Worm (Caenorhabditis elegans): ENCODE data around the gene rsu-1.

Gene rsu-1

DNA sequence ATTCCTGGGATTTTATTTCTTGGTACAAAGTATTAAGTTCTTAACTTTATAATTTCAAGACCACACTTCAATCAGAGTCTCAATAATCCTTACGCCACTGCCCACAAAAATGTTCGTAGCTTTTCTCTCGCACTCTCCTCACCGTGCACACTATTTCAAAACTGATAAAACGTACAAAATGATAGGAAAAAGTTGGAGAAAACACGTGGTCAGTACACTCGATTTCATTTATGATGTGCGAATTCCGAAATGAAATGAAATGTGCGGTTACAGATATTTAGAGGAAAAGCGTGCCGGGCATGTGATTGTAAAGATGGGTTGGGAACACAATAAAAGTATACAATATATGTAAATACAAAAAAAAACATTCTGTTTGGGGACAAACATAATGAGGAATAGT is 48.6 kb downstream of the rsu-1 start (continued):
- peak; percentile 92 for TF ChIP-seq dmd-6 (GFP tag; IDR thresholded peaks at IDR 0.05)
- no peak for TF ChIP-seq fos-1 (tag; optimal IDR thresholded peaks at IDR 0.05)
- no peak for TF ChIP-seq nhr-41 (GFP tag; IDR thresholded peaks at IDR 0.05)
- no peak for TF ChIP-seq ZK546.5 (tag; optimal IDR thresholded peaks at IDR 0.05)
- TF ChIP-seq D1046.2 (GFP tag; IDR thresholded peaks at IDR 0.05) = no peak
- no peak for TF ChIP-seq lin-39 (tag; optimal IDR thresholded peaks at IDR 0.05)
- TF ChIP-seq pqm-1 (tag; optimal IDR thresholded peaks at IDR 0.05) = peak; percentile 55
- TF ChIP-seq T20F7.1 (GFP tag; optimal IDR thresholded peaks at IDR 0.05) = no peak
- no peak for TF ChIP-seq duxl-1 (tag; optimal IDR thresholded peaks at IDR 0.05; ENCODE audit: poor library complexity)
- TF ChIP-seq dve-1 (tag; optimal IDR thresholded peaks at IDR 0.05; ENCODE audit: insufficient read depth) = peak; percentile 85
- 0 out of 2 replicates have a peak, but pooled peaks have one; percentile 50 for TF ChIP-seq lin-1 (GFP tag; IDR thresholded peaks at IDR 0.05)
- TF ChIP-seq hmg-1.1 (GFP tag; IDR thresholded peaks at IDR 0.05) = no peak
- TF ChIP-seq F26F4.8 (GFP tag; conservative IDR thresholded peaks at IDR 0.05) = no peak
- no peak for TF ChIP-seq tag-97 (GFP tag; IDR thresholded peaks at IDR 0.05)
- no peak for TF ChIP-seq T26A8.4 (GFP tag; IDR thresholded peaks at IDR 0.05)
- TF ChIP-seq nhr-48 (tag; optimal IDR thresholded peaks at IDR 0.05) = peak; percentile 77
- no peak for TF ChIP-seq zfp-2 (tag; optimal IDR thresholded peaks at IDR 0.05)
- no peak for TF ChIP-seq zag-1 (tag; optimal IDR thresholded peaks at IDR 0.05)
- no peak for TF ChIP-seq jun-1 (tag; optimal IDR thresholded peaks at IDR 0.05)
- TF ChIP-seq nhr-11 (tag; optimal IDR thresholded peaks at IDR 0.05) = no peak
- 0 out of 2 replicates have a peak, but pooled peaks have one; percentile 21 for TF ChIP-seq mxl-2 (GFP tag; conservative IDR thresholded peaks at IDR 0.05)
- TF ChIP-seq ceh-32 (tag; optimal IDR thresholded peaks at IDR 0.05; ENCODE audit: poor library complexity) = no peak
- TF ChIP-seq zfp-3 (GFP tag; conservative IDR thresholded peaks at IDR 0.05) = no peak
- TF ChIP-seq nhr-25 (tag; optimal IDR thresholded peaks at IDR 0.05; ENCODE audit: borderline replicate concordance, insufficient read depth) = no peak
- no peak for TF ChIP-seq arid-1 (GFP tag; conservative IDR thresholded peaks at IDR 0.05)
- TF ChIP-seq F44E2.7 (GFP tag; IDR thresholded peaks at IDR 0.05) = no peak
- no peak for TF ChIP-seq nhr-10 (tag; optimal IDR thresholded peaks at IDR 0.05)
- no peak for TF ChIP-seq ceh-62 (tag; optimal IDR thresholded peaks at IDR 0.05)
- TF ChIP-seq vab-7 (GFP tag; IDR thresholded peaks at IDR 0.05) = no peak
- no peak for TF ChIP-seq ceh-82 (tag; optimal IDR thresholded peaks at IDR 0.05)
- TF ChIP-seq snpc-4 (tag; optimal IDR thresholded peaks at IDR 0.05) = no peak
- no peak for TF ChIP-seq daf-12 (tag; optimal IDR thresholded peaks at IDR 0.05)
- TF ChIP-seq snpc-1.2 (GFP tag; IDR thresholded peaks at IDR 0.05) = no peak
- no peak for TF ChIP-seq ztf-11 (tag; optimal IDR thresholded peaks at IDR 0.05)
- TF ChIP-seq hlh-30 (tag; optimal IDR thresholded peaks at IDR 0.05; ENCODE audit: insufficient read depth) = peak; percentile 61
- no peak for TF ChIP-seq nhr-77 (tag; optimal IDR thresholded peaks at IDR 0.05)
- peak in 1 of 2 experiments; percentile 52 for TF ChIP-seq mdl-1 (tag; optimal IDR thresholded peaks at IDR 0.05)
- no peak for TF ChIP-seq nhr-111 (GFP tag; optimal IDR thresholded peaks at IDR 0.05)
- no peak for TF ChIP-seq spr-3 (GFP tag; optimal IDR thresholded peaks at IDR 0.05)
- no peak for TF ChIP-seq lin-15B (tag; optimal IDR thresholded peaks at IDR 0.05)
- TF ChIP-seq rbr-2 (tag; optimal IDR thresholded peaks at IDR 0.05) = no peak
- TF ChIP-seq aha-1 (tag) = peak; percentile 71
- TF ChIP-seq pha-4 (GFP tag; IDR thresholded peaks at IDR 0.05) = no peak
- no peak for TF ChIP-seq pha-4 (tag; optimal IDR thresholded peaks at IDR 0.05)
- TF ChIP-seq ceh-20 (GFP tag; IDR thresholded peaks at IDR 0.05) = no peak
- no peak for TF ChIP-seq hif-1 (tag; optimal IDR thresholded peaks at IDR 0.05)
- no peak for TF ChIP-seq R02D3.7 (tag; optimal IDR thresholded peaks at IDR 0.05)
- TF ChIP-seq lin-29 (GFP tag; IDR thresholded peaks at IDR 0.05) = no peak
- TF ChIP-seq Y105C5A.15 (GFP tag; IDR thresholded peaks at IDR 0.05) = no peak
- no peak for TF ChIP-seq ceh-28 (tag; optimal IDR thresholded peaks at IDR 0.05)
